Worm (Caenorhabditis elegans) whole organism, mixed stage, embryonic: Measurements from ENCODE around the gene C33F10.8.

Source experiments
- blmp-1 ChIP-seq: fragments of 150-350 bp; optimal IDR thresholded peaks from 2 replicates; lab custom pipeline; 2014; ENCODE audit warnings: missing biosample characterization, missing genetic modification characterization
- ces-1 ChIP-seq: fragments of 150-350 bp; optimal IDR thresholded peaks from 2 replicates; lab custom pipeline; 2014; ENCODE audit warnings: missing biosample characterization, missing genetic modification reagents, missing genetic modification characterization
- elt-1 ChIP-seq: sonication (generic microtip); optimal IDR thresholded peaks from 2 replicates; lab custom pipeline; 2017; ENCODE audit warnings: missing genetic modification characterization, mild to moderate bottlenecking, missing compliant biosample characterization, antibody characterized with exemption, moderate library complexity, borderline replicate concordance; ENCODE audit not compliant: insufficient read depth
- hlh-1 ChIP-seq: fragments of 150-350 bp; optimal IDR thresholded peaks from 2 replicates; lab custom pipeline; 2014; ENCODE audit warnings: missing biosample characterization, missing genetic modification reagents, missing genetic modification characterization
- lin-13 ChIP-seq: fragments of 150-350 bp; optimal IDR thresholded peaks from 2 replicates; lab custom pipeline; 2014; ENCODE audit warnings: missing biosample characterization, missing genetic modification characterization
- mab-5 ChIP-seq: fragments of 150-350 bp; optimal IDR thresholded peaks from 2 replicates; lab custom pipeline; 2014; ENCODE audit warnings: missing biosample characterization, missing genetic modification characterization
- mls-2 ChIP-seq: sonication (generic microtip); optimal IDR thresholded peaks from 2 replicates; lab custom pipeline; 2016; ENCODE audit warnings: mild to moderate bottlenecking, missing genetic modification characterization, moderate library complexity, missing compliant biosample characterization
- nhr-237 ChIP-seq: fragments of 150-350 bp; optimal IDR thresholded peaks from 2 replicates; lab custom pipeline; 2014; ENCODE audit warnings: missing biosample characterization, missing genetic modification characterization
- nhr-28 ChIP-seq: fragments of 150-350 bp; optimal IDR thresholded peaks from 2 replicates; lab custom pipeline; 2014; ENCODE audit warnings: missing biosample characterization, missing genetic modification characterization
- pha-4 ChIP-seq: fragments of 150-350 bp; optimal IDR thresholded peaks from 2 replicates; lab custom pipeline; 2018; ENCODE audit warnings: missing biosample characterization, missing genetic modification reagents, missing genetic modification characterization

ce11 chrII:4871834-4872233 is 46.8 kb upstream of the C33F10.8 start:
- TF ChIP-seq blmp-1 (no peak), ces-1 (GFP tag; lab: Kevin White, UChicago) (no peak), lin-13 (tag; lab: Kevin White, UChicago) (no peak), nhr-28 (tag; lab: Kevin White, UChicago) (no peak), nhr-237 (tag; lab: Kevin White, UChicago) (no peak), mls-2 (no peak), elt-1 (tag; lab: Kevin White, UChicago) (no peak), pha-4 (tag; lab: Kevin White, UChicago) (no peak), hlh-1 (tag; lab: Kevin White, UChicago) (no peak), mab-5 (tag; lab: Kevin White, UChicago) (no peak)
